Worm (Caenorhabditis elegans): Measurements from ENCODE around the gene K05F1.1.
"Not testable (repeated sequence)": the region's sequence is repeated elsewhere in the genome, so short reads cannot be mapped to it uniquely, and the experiment has no call there.

Gene K05F1.1

ce11 chrII:5806563-5806962 lies 5.4 kb downstream of the K05F1.1 start (continued):
- TF ChIP-seq daf-16 (GFP tag; optimal IDR thresholded peaks at IDR 0.05), result no peak
- peak; percentile 38 for TF ChIP-seq daf-16 (tag; optimal IDR thresholded peaks at IDR 0.05)
- TF ChIP-seq pha-4 (GFP tag; IDR thresholded peaks at IDR 0.05), result no peak
- TF ChIP-seq pha-4 (tag; optimal IDR thresholded peaks at IDR 0.05), result no peak
- no peak for TF ChIP-seq hmg-1.1 (GFP tag; IDR thresholded peaks at IDR 0.05)
- no peak for TF ChIP-seq fos-1 (tag; optimal IDR thresholded peaks at IDR 0.05)
- no peak for TF ChIP-seq ama-1 (optimal IDR thresholded peaks at IDR 0.05)
- TF ChIP-seq F37D6.2 (tag; optimal IDR thresholded peaks at IDR 0.05), result no peak
- TF ChIP-seq ces-1 (GFP tag; optimal IDR thresholded peaks at IDR 0.05), result no peak
- no peak for TF ChIP-seq aly-2 (tag; optimal IDR thresholded peaks at IDR 0.05)
- TF ChIP-seq nhr-77 (tag; optimal IDR thresholded peaks at IDR 0.05), result peak; percentile 52
- TF ChIP-seq attf-4 (tag; optimal IDR thresholded peaks at IDR 0.05), result no peak
- peak; percentile 92 for TF ChIP-seq pqm-1 (tag; optimal IDR thresholded peaks at IDR 0.05)
- no peak for TF ChIP-seq lin-38 (GFP tag; IDR thresholded peaks at IDR 0.05)
- TF ChIP-seq nhr-237 (tag; optimal IDR thresholded peaks at IDR 0.05), result no peak
- peak; percentile 89 for TF ChIP-seq dmd-6 (GFP tag; IDR thresholded peaks at IDR 0.05)
- no peak for TF ChIP-seq arid-1 (GFP tag; conservative IDR thresholded peaks at IDR 0.05)
- peak; percentile 28 for TF ChIP-seq dve-1 (tag; optimal IDR thresholded peaks at IDR 0.05; ENCODE audit: insufficient read depth)
- TF ChIP-seq zfp-2 (tag; optimal IDR thresholded peaks at IDR 0.05), result no peak
- TF ChIP-seq nhr-28 (tag; optimal IDR thresholded peaks at IDR 0.05), result peak; percentile 90
- no peak for TF ChIP-seq lir-3 (tag; optimal IDR thresholded peaks at IDR 0.05)
- TF ChIP-seq Y75B8A.6 (GFP tag; IDR thresholded peaks at IDR 0.05), result no peak
- peak; percentile 60; the same call in 1 of the 2 replicates for TF ChIP-seq nhr-41 (GFP tag; IDR thresholded peaks at IDR 0.05)
- no peak for TF ChIP-seq D1046.2 (GFP tag; IDR thresholded peaks at IDR 0.05)
- TF ChIP-seq ZK546.5 (tag; optimal IDR thresholded peaks at IDR 0.05), result no peak
- no peak for TF ChIP-seq ceh-82 (tag; optimal IDR thresholded peaks at IDR 0.05)
- TF ChIP-seq mxl-2 (GFP tag; conservative IDR thresholded peaks at IDR 0.05), result no peak
- no peak for TF ChIP-seq skn-1 (tag; optimal IDR thresholded peaks at IDR 0.05)
- no peak for TF ChIP-seq set-16 (GFP tag; IDR thresholded peaks at IDR 0.05)
- peak; percentile 64 for TF ChIP-seq hlh-11 (tag; optimal IDR thresholded peaks at IDR 0.05)
- TF ChIP-seq Y48G9A.11 (GFP tag; IDR thresholded peaks at IDR 0.05), result no peak
- no peak for TF ChIP-seq hlh-30 (tag; optimal IDR thresholded peaks at IDR 0.05; ENCODE audit: insufficient read depth)
- TF ChIP-seq nhr-10 (tag; optimal IDR thresholded peaks at IDR 0.05), result no peak
- TF ChIP-seq nhr-42 (GFP tag; IDR thresholded peaks at IDR 0.05), result no peak
- no peak for TF ChIP-seq zip-2 (tag; optimal IDR thresholded peaks at IDR 0.05)
- no peak for TF ChIP-seq unc-39 (tag; optimal IDR thresholded peaks at IDR 0.05)

- TF ChIP-seq tra-1 (GFP tag; IDR thresholded peaks at IDR 0.05) (no peak), nhr-77 (tag; optimal IDR thresholded peaks at IDR 0.05) (no peak), nhr-237 (tag; optimal IDR thresholded peaks at IDR 0.05) (no peak), pqm-1 (tag; optimal IDR thresholded peaks at IDR 0.05) (no peak), aly-2 (tag; optimal IDR thresholded peaks at IDR 0.05) (no peak)
These were observed 9.0 kb downstream of the K05F1.1 start, which contains the start of the genes msp-64 and ZK1248.5 for ce11 chrII:5810230-5810629. Gene msp-64, minus strand, starts transcription at chrII:5810330. Gene ZK1248.5, plus strand, starts transcription at chrII:5810514.

DNA sequence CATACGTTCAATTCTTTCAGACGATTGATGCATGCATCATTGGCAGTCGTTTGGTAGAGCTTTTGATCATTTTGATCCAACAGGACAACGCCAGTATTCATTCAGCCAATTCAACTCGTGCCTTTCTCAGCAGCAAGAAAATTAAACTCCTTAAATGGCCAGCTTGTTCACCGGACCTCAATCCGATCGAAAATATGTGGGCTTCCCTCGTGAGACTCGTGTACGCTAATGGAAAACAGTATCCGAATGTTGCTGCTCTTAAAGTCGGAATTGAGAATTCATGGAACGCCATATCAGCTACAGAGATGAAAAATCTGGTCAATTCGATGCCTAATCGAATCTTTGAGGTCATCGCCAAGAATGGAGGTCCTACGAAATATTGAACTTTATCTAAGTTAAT lies 14.2 kb downstream of the K05F1.1 start, which contains the start of gene wago-5:
wago-5 (minus strand) TSS at position 101 of the 400 bp plus-strand sequence.
- not testable (repeated sequence) for TF ChIP-seq arid-1 (GFP tag; conservative IDR thresholded peaks at IDR 0.05); lin-29 (GFP tag; IDR thresholded peaks at IDR 0.05); R02D3.7 (tag; optimal IDR thresholded peaks at IDR 0.05)

Measured in whole organism, L4 larva.